Worm (Caenorhabditis elegans) whole organism, L3 larva: Measurements from ENCODE around the gene sma-5.

ENCODE experiments used
- ZK546.5 ChIP-seq: sonication (generic microtip); optimal IDR thresholded peaks from 2 replicates; lab custom pipeline; 2017; ENCODE audit warnings: missing biosample characterization, missing genetic modification characterization
- aly-2 ChIP-seq: fragments of 150-350 bp; optimal IDR thresholded peaks from 2 replicates; lab custom pipeline; 2014; ENCODE audit warnings: missing biosample characterization, missing genetic modification characterization
- ama-1 ChIP-seq: fragments of 150-350 bp; optimal IDR thresholded peaks from 2 replicates; lab custom pipeline; 2018
- ceh-82 ChIP-seq: fragments of 150-350 bp; optimal IDR thresholded peaks from 2 replicates; lab custom pipeline; 2014; ENCODE audit warnings: missing biosample characterization, missing genetic modification characterization
- egl-5 ChIP-seq: fragments of 150-350 bp; optimal IDR thresholded peaks from 2 replicates; lab custom pipeline; 2017; ENCODE audit warnings: missing biosample characterization, missing genetic modification reagents, missing genetic modification characterization, inconsistent platforms
- elt-1 ChIP-seq: fragments of 150-350 bp; optimal IDR thresholded peaks from 2 replicates; lab custom pipeline; 2014; ENCODE audit warnings: missing biosample characterization, missing genetic modification characterization
- elt-2 ChIP-seq: sonication (generic microtip); optimal IDR thresholded peaks from 2 replicates; lab custom pipeline; 2016; ENCODE audit warnings: missing genetic modification reagents, mild to moderate bottlenecking, missing genetic modification characterization, missing compliant biosample characterization
- elt-3 ChIP-seq, 3 experiments: fragments of 150-350 bp in 1 of 3; sonication (generic microtip) in 2 of 3; optimal IDR thresholded peaks; 2 replicates in 2 of 3; 4 replicates in 1 of 3; lab custom pipeline; 2014 to 2017; ENCODE audit warnings: missing biosample characterization in 3 of 3, missing genetic modification characterization in 3 of 3
- eor-1 ChIP-seq, 2 experiments: fragments of 150-350 bp; optimal IDR thresholded peaks; 2 replicates each; lab custom pipeline; 2014 to 2018; ENCODE audit warnings: missing biosample characterization in 2 of 2, missing genetic modification characterization in 2 of 2
- fos-1 ChIP-seq: fragments of 150-350 bp; optimal IDR thresholded peaks from 2 replicates; lab custom pipeline; 2014; ENCODE audit warnings: missing biosample characterization, missing genetic modification characterization
- hmg-11 ChIP-seq: sonication (generic microtip); optimal IDR thresholded peaks from 2 replicates; lab custom pipeline; 2016; ENCODE audit warnings: missing genetic modification characterization, missing compliant biosample characterization
- jun-1 ChIP-seq: fragments of 150-350 bp; optimal IDR thresholded peaks from 2 replicates; lab custom pipeline; 2014; ENCODE audit warnings: missing biosample characterization, missing genetic modification reagents, missing genetic modification characterization
- lin-15B ChIP-seq: fragments of 150-350 bp; optimal IDR thresholded peaks from 2 replicates; lab custom pipeline; 2014; ENCODE audit warnings: missing biosample characterization, missing genetic modification characterization
- lin-39 ChIP-seq: fragments of 150-350 bp; optimal IDR thresholded peaks from 2 replicates; lab custom pipeline; 2018; ENCODE audit warnings: missing biosample characterization, missing genetic modification reagents, missing genetic modification characterization
- lsy-12 ChIP-seq: sonication (generic microtip); optimal IDR thresholded peaks from 2 replicates; lab custom pipeline; 2016; ENCODE audit warnings: mild to moderate bottlenecking, missing genetic modification characterization, missing compliant biosample characterization
- mdl-1 ChIP-seq: fragments of 150-350 bp; optimal IDR thresholded peaks from 2 replicates; lab custom pipeline; 2014; ENCODE audit warnings: missing biosample characterization, missing genetic modification characterization
- nfya-1 ChIP-seq: sonication (generic microtip); optimal IDR thresholded peaks from 2 replicates; lab custom pipeline; 2017; ENCODE audit warnings: missing genetic modification characterization, mild to moderate bottlenecking, missing compliant biosample characterization, antibody characterized with exemption, moderate library complexity; ENCODE audit not compliant: insufficient read depth
- nhr-23 ChIP-seq: fragments of 150-350 bp; optimal IDR thresholded peaks from 2 replicates; lab custom pipeline; 2014; ENCODE audit warnings: missing biosample characterization, missing genetic modification reagents, missing genetic modification characterization
- nhr-237 ChIP-seq: fragments of 150-350 bp; optimal IDR thresholded peaks from 2 replicates; lab custom pipeline; 2014; ENCODE audit warnings: missing biosample characterization, missing genetic modification characterization
- nhr-25 ChIP-seq: sonication (generic microtip); optimal IDR thresholded peaks from 2 replicates; lab custom pipeline; 2017; ENCODE audit warnings: missing biosample characterization, missing genetic modification characterization
- nhr-28 ChIP-seq: fragments of 150-350 bp; optimal IDR thresholded peaks from 2 replicates; lab custom pipeline; 2014; ENCODE audit warnings: missing biosample characterization, missing genetic modification characterization
- nhr-43 ChIP-seq: sonication (generic microtip); optimal IDR thresholded peaks from 2 replicates; lab custom pipeline; 2016; ENCODE audit warnings: mild to moderate bottlenecking, missing genetic modification characterization, missing compliant biosample characterization; ENCODE audit not compliant: poor library complexity, severe bottlenecking
- nhr-67 ChIP-seq: fragments of 150-350 bp; optimal IDR thresholded peaks from 2 replicates; lab custom pipeline; 2014; ENCODE audit warnings: missing biosample characterization, missing genetic modification characterization
- nhr-77 ChIP-seq: fragments of 150-350 bp; optimal IDR thresholded peaks from 2 replicates; lab custom pipeline; 2014; ENCODE audit warnings: missing biosample characterization, missing genetic modification characterization
- pha-4 ChIP-seq: fragments of 150-350 bp; optimal IDR thresholded peaks from 2 replicates; lab custom pipeline; 2014; ENCODE audit warnings: missing biosample characterization, missing genetic modification reagents, missing genetic modification characterization
- pqm-1 ChIP-seq: fragments of 150-350 bp; optimal IDR thresholded peaks from 2 replicates; lab custom pipeline; 2017; ENCODE audit warnings: missing biosample characterization, missing genetic modification characterization, inconsistent platforms
- tbx-2 ChIP-seq: sonication (generic microtip); optimal IDR thresholded peaks from 2 replicates; lab custom pipeline; 2016; ENCODE audit warnings: mild to moderate bottlenecking, missing genetic modification characterization, missing compliant biosample characterization
- unc-39 ChIP-seq: sonication (generic microtip); optimal IDR thresholded peaks from 4 replicates; lab custom pipeline; 2017; ENCODE audit warnings: missing biosample characterization, missing genetic modification characterization
- unc-62 ChIP-seq: fragments of 150-350 bp; sonication (generic microtip); optimal IDR thresholded peaks from 4 replicates; lab custom pipeline; 2014; ENCODE audit warnings: missing biosample characterization, missing genetic modification reagents, missing genetic modification characterization
- ztf-11 ChIP-seq: fragments of 150-350 bp; optimal IDR thresholded peaks from 2 replicates; lab custom pipeline; 2014; ENCODE audit warnings: missing biosample characterization, missing genetic modification characterization

sma-5 gene

ce11 chrX:11969554-11969953 lies 35.8 kb downstream of the sma-5 start:
- peak; percentile 37 for TF ChIP-seq pqm-1 (tag; lab: Kevin White, UChicago)
- TF ChIP-seq pha-4 (tag; lab: Kevin White, UChicago), result no peak
- peak; percentile 34 for TF ChIP-seq elt-2 (tag; lab: Kevin White, UChicago)

- TF ChIP-seq aly-2 (tag; lab: Kevin White, UChicago) (no peak), jun-1 (tag; lab: Kevin White, UChicago) (no peak), nfya-1 (tag; lab: Kevin White, UChicago) (no peak), lin-15B (tag; lab: Kevin White, UChicago) (no peak), elt-2 (tag; lab: Kevin White, UChicago) (no peak), eor-1 (tag; optimal IDR thresholded peaks at IDR 0.05; lab: Kevin White, UChicago) (no peak), nhr-28 (tag; lab: Kevin White, UChicago) (no peak), lsy-12 (tag; lab: Kevin White, UChicago) (no peak), tbx-2 (no peak), ztf-11 (tag; lab: Kevin White, UChicago) (no peak), ceh-82 (tag; lab: Kevin White, UChicago) (no peak), nhr-77 (tag; lab: Kevin White, UChicago) (no peak), hmg-11 (tag; lab: Kevin White, UChicago) (no peak), ZK546.5 (tag; lab: Kevin White, UChicago) (no peak)
These were observed 36.3 kb downstream of the sma-5 start for ce11 chrX:11969085-11969484.

ce11 chrX:11968024-11968598 lies 37.2 kb downstream of the sma-5 start:
- TF ChIP-seq fos-1, result no peak
- no peak for TF ChIP-seq mdl-1 (tag; lab: Kevin White, UChicago)
- peak; percentile 52 for TF ChIP-seq pqm-1 (tag; lab: Kevin White, UChicago)
- no peak for TF ChIP-seq elt-3 (tag; optimal IDR thresholded peaks at IDR 0.05; lab: Kevin White, UChicago)
- TF ChIP-seq elt-2 (tag; lab: Kevin White, UChicago), result peak; percentile 91
- no peak for TF ChIP-seq ceh-82 (tag; lab: Kevin White, UChicago)
- TF ChIP-seq pha-4 (tag; lab: Kevin White, UChicago), result peak; percentile 17
- TF ChIP-seq ama-1 (lab: Kevin White, UChicago), result peak; percentile 37
- TF ChIP-seq nhr-43 (tag; lab: Kevin White, UChicago), result peak; percentile 52

- TF ChIP-seq pha-4 (tag; lab: Kevin White, UChicago), result no peak
- TF ChIP-seq ceh-82 (tag; lab: Kevin White, UChicago), result no peak
- TF ChIP-seq unc-62 (GFP tag; lab: Kevin White, UChicago), result no peak
- no peak for TF ChIP-seq aly-2 (tag; lab: Kevin White, UChicago)
- TF ChIP-seq nhr-237 (tag; lab: Kevin White, UChicago), result no peak
These were observed 38.3 kb downstream of the sma-5 start for ce11 chrX:11967034-11967433.

ce11 chrX:11965663-11966304 lies 39.6 kb downstream of the sma-5 start, which contains the start of gene sams-1:
sams-1 (plus strand) TSS chrX:11965962.
- peak; percentile 17 for TF ChIP-seq nhr-23 (tag; lab: Kevin White, UChicago)
- no peak for TF ChIP-seq lin-39
- TF ChIP-seq elt-1, result peak; percentile 76
- peak; percentile 5 for TF ChIP-seq nfya-1 (tag; lab: Kevin White, UChicago)
- peak; percentile 39 for TF ChIP-seq pqm-1 (tag; lab: Kevin White, UChicago)
- peak; percentile 32 for TF ChIP-seq nhr-43 (tag; lab: Kevin White, UChicago)
- TF ChIP-seq ama-1 (lab: Kevin White, UChicago), result peak; percentile 59
- TF ChIP-seq nhr-25 (tag; lab: Kevin White, UChicago), result peak; percentile 11
- no peak for TF ChIP-seq pha-4 (tag; lab: Kevin White, UChicago)
- TF ChIP-seq elt-2 (tag; lab: Kevin White, UChicago), result peak; percentile 75
- peak in 1 of 3 experiments; percentile 29 for TF ChIP-seq elt-3 (tag; optimal IDR thresholded peaks at IDR 0.05; lab: Kevin White, UChicago)

ce11 chrX:11965163-11965562 lies 40.2 kb downstream of the sma-5 start:
- TF ChIP-seq nhr-23 (tag; lab: Kevin White, UChicago) (peak; percentile 3), unc-39 (tag; lab: Kevin White, UChicago) (no peak), nhr-67 (tag; lab: Kevin White, UChicago) (no peak), mdl-1 (tag; lab: Kevin White, UChicago) (no peak), egl-5 (tag; lab: Kevin White, UChicago) (no peak), elt-3 (tag; optimal IDR thresholded peaks at IDR 0.05; lab: Kevin White, UChicago) (no peak), pha-4 (tag; lab: Kevin White, UChicago) (no peak)
